Worm (Caenorhabditis elegans): ENCODE results near the gene nstp-8.

- TF ChIP-seq madf-8 (GFP tag; conservative IDR thresholded peaks at IDR 0.05): no peak
- no peak for TF ChIP-seq F57C9.4 (tag; optimal IDR thresholded peaks at IDR 0.05)
- TF ChIP-seq madf-3 (GFP tag; IDR thresholded peaks at IDR 0.05): no peak
Measured at ce11 chrV:2190383-2190782, 25.1 kb upstream of the nstp-8 start.
